Fruit fly (Drosophila melanogaster): ENCODE results near the gene ca.

DNA sequence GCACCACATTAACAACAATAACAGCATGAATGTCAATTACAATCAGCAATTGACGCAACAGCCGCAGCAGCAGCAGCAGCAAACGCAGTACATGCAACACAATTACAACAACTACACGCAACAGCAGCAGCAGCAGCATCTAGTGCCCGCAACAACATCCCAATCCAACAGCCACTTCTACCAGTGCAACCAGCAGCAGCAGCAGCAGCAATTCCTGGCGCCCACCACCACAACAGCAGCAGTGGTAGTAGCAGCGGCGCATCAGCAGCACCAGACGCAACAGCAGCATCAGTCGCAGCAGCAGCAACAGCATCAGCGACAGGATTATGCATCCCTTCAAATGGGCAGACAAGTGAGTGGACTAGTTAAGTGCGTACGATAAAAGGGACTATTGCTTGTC, 39.4 kb upstream of the ca start:
- no peak for TF ChIP-seq insv (optimal IDR thresholded peaks at IDR 0.05)
- TF ChIP-seq Sin3A (optimal IDR thresholded peaks at IDR 0.05), result no peak

All from Kc167 (cell line).